Comparison of ENCODE assay signal across 6 worm cellular contexts in genomic region chrIV:9651234-9651633, ce11.
TF ChIP-seq lines count a peak whose summit lies in the region.

Gene chca-1, plus strand, starts transcription at chrIV:9651394.

TF ChIP-seq in whole organism, L1 larva, 84 proteins besides CTCF, POLR2A, EP300 and RAD21:
- TF ChIP-seq nhr-71 (tag; optimal IDR thresholded peaks at IDR 0.05; lab: Kevin White, UChicago) (peak; percentile 36), unc-62 (GFP tag; optimal IDR thresholded peaks at IDR 0.05; lab: Kevin White, UChicago) (no peak), nhr-20 (tag; optimal IDR thresholded peaks at IDR 0.05; lab: Kevin White, UChicago) (peak; percentile 2), nhr-90 (tag; optimal IDR thresholded peaks at IDR 0.05; lab: Kevin White, UChicago; ENCODE audit: poor library complexity) (peak; percentile 14), tlp-1 (tag; optimal IDR thresholded peaks at IDR 0.05; lab: Kevin White, UChicago) (peak; percentile 79), elt-2 (tag; optimal IDR thresholded peaks at IDR 0.05; lab: Kevin White, UChicago) (peak; percentile 94), mab-9 (GFP tag; IDR thresholded peaks at IDR 0.05; lab: Robert Waterston, UW) (no peak)

TF ChIP-seq in whole organism, L2 larva, 48 proteins besides CTCF, POLR2A, EP300 and RAD21 (continues in another document):
- no peak for TF ChIP-seq nhr-77 (tag; optimal IDR thresholded peaks at IDR 0.05; lab: Kevin White, UChicago)
- TF ChIP-seq lsy-2 (tag; optimal IDR thresholded peaks at IDR 0.05; lab: Kevin White, UChicago), result peak in 1 of 2 experiments; percentile 53
- TF ChIP-seq ZK546.5 (tag; optimal IDR thresholded peaks at IDR 0.05; lab: Kevin White, UChicago), result no peak
- TF ChIP-seq R02D3.7 (tag; optimal IDR thresholded peaks at IDR 0.05; lab: Kevin White, UChicago), result no peak
- no peak for TF ChIP-seq ama-1 (optimal IDR thresholded peaks at IDR 0.05; lab: Kevin White, UChicago)
- TF ChIP-seq nhr-25 (tag; optimal IDR thresholded peaks at IDR 0.05; lab: Kevin White, UChicago), result no peak
- TF ChIP-seq sem-4 (tag; optimal IDR thresholded peaks at IDR 0.05; lab: Kevin White, UChicago), result no peak
- peak; percentile 34 for TF ChIP-seq sma-9 (GFP tag; optimal IDR thresholded peaks at IDR 0.05; lab: Kevin White, UChicago)
- no peak for TF ChIP-seq sma-9 (tag; optimal IDR thresholded peaks at IDR 0.05; lab: Kevin White, UChicago)
- TF ChIP-seq ceh-82 (tag; optimal IDR thresholded peaks at IDR 0.05; lab: Kevin White, UChicago), result no peak
- TF ChIP-seq blmp-1 (tag; optimal IDR thresholded peaks at IDR 0.05; lab: Kevin White, UChicago; ENCODE audit: insufficient read depth), result no peak
- no peak for TF ChIP-seq Y55F3AM.14 (GFP tag; optimal IDR thresholded peaks at IDR 0.05; lab: Kevin White, UChicago)
- peak; percentile 75 for TF ChIP-seq nhr-129 (tag; optimal IDR thresholded peaks at IDR 0.05; lab: Kevin White, UChicago)
- no peak for TF ChIP-seq ceh-16 (tag; optimal IDR thresholded peaks at IDR 0.05; lab: Kevin White, UChicago)
- TF ChIP-seq F13H6.1 (tag; optimal IDR thresholded peaks at IDR 0.05; lab: Kevin White, UChicago), result no peak
- TF ChIP-seq crh-2 (tag; optimal IDR thresholded peaks at IDR 0.05; lab: Kevin White, UChicago), result peak; percentile 79
- no peak for TF ChIP-seq nhr-12 (tag; optimal IDR thresholded peaks at IDR 0.05; lab: Kevin White, UChicago)
- TF ChIP-seq mab-5 (tag; optimal IDR thresholded peaks at IDR 0.05; lab: Kevin White, UChicago), result no peak

TF ChIP-seq in whole organism, L3 larva, 47 proteins besides CTCF, POLR2A, EP300 and RAD21:
- TF ChIP-seq ZK546.5 (tag; optimal IDR thresholded peaks at IDR 0.05; lab: Kevin White, UChicago) (no peak), pqm-1 (tag; optimal IDR thresholded peaks at IDR 0.05; lab: Kevin White, UChicago) (peak; percentile 89), elt-2 (tag; optimal IDR thresholded peaks at IDR 0.05; lab: Kevin White, UChicago) (peak; percentile 97), skn-1 (tag; optimal IDR thresholded peaks at IDR 0.05; lab: Kevin White, UChicago) (peak; percentile 63), lin-39 (tag; optimal IDR thresholded peaks at IDR 0.05; lab: Kevin White, UChicago) (no peak), pha-4 (tag; optimal IDR thresholded peaks at IDR 0.05; lab: Kevin White, UChicago) (peak; percentile 9), zag-1 (tag; optimal IDR thresholded peaks at IDR 0.05; lab: Kevin White, UChicago) (no peak)

TF ChIP-seq in whole organism, L4 larva, 104 proteins besides CTCF, POLR2A, EP300 and RAD21 (continues in another document):
- TF ChIP-seq spr-1 (tag; optimal IDR thresholded peaks at IDR 0.05; lab: Kevin White, UChicago) (no peak), ztf-7 (tag; optimal IDR thresholded peaks at IDR 0.05; lab: Kevin White, UChicago) (peak; percentile 70), skn-1 (tag; optimal IDR thresholded peaks at IDR 0.05; lab: Kevin White, UChicago) (no peak), nhr-6 (tag; optimal IDR thresholded peaks at IDR 0.05; lab: Kevin White, UChicago) (peak; percentile 33), php-3 (GFP tag; IDR thresholded peaks at IDR 0.05; lab: Robert Waterston, UW) (peak; percentile 81), pqm-1 (tag; optimal IDR thresholded peaks at IDR 0.05; lab: Kevin White, UChicago) (peak; percentile 95), pha-4 (GFP tag; IDR thresholded peaks at IDR 0.05; lab: Robert Waterston, UW) (no peak), pha-4 (tag; optimal IDR thresholded peaks at IDR 0.05; lab: Kevin White, UChicago) (no peak), R02D3.7 (tag; optimal IDR thresholded peaks at IDR 0.05; lab: Kevin White, UChicago) (no peak), nhr-77 (tag; optimal IDR thresholded peaks at IDR 0.05; lab: Kevin White, UChicago) (no peak), T20F7.1 (GFP tag; optimal IDR thresholded peaks at IDR 0.05; lab: Kevin White, UChicago) (peak; percentile 14), mep-1 (tag; optimal IDR thresholded peaks at IDR 0.05; lab: Kevin White, UChicago) (peak; percentile 75), madf-9 (GFP tag; conservative IDR thresholded peaks at IDR 0.05; lab: Robert Waterston, UW) (no peak), hlh-11 (tag; optimal IDR thresholded peaks at IDR 0.05; lab: Kevin White, UChicago) (peak; percentile 75), dmd-6 (GFP tag; IDR thresholded peaks at IDR 0.05; lab: Robert Waterston, UW) (peak; percentile 88), lin-1 (GFP tag; IDR thresholded peaks at IDR 0.05; lab: Robert Waterston, UW) (peak; percentile 58; the same call in 1 of the 2 replicates), mdl-1 (tag; optimal IDR thresholded peaks at IDR 0.05; lab: Kevin White, UChicago) (peak in 1 of 2 experiments; percentile 16), zip-11 (GFP tag; IDR thresholded peaks at IDR 0.05; lab: Robert Waterston, UW) (no peak), nhr-102 (tag; optimal IDR thresholded peaks at IDR 0.05; lab: Kevin White, UChicago) (peak; percentile 65), nhr-28 (tag; optimal IDR thresholded peaks at IDR 0.05; lab: Kevin White, UChicago) (peak; percentile 41), jun-1 (tag; optimal IDR thresholded peaks at IDR 0.05; lab: Kevin White, UChicago) (no peak), nhr-48 (tag; optimal IDR thresholded peaks at IDR 0.05; lab: Kevin White, UChicago) (peak; percentile 77)

TF ChIP-seq in whole organism, late embryonic, 69 proteins besides CTCF, POLR2A, EP300 and RAD21:
- TF ChIP-seq pqm-1 (tag; optimal IDR thresholded peaks at IDR 0.05; lab: Kevin White, UChicago) (no peak), hlh-15 (tag; optimal IDR thresholded peaks at IDR 0.05; lab: Kevin White, UChicago) (no peak), elt-2 (tag; optimal IDR thresholded peaks at IDR 0.05; lab: Kevin White, UChicago) (peak; percentile 69), fkh-10 (GFP tag; optimal IDR thresholded peaks at IDR 0.05; lab: Kevin White, UChicago) (no peak), pat-9 (tag; optimal IDR thresholded peaks at IDR 0.05; lab: Kevin White, UChicago) (no peak)
TF ChIP-seq in whole organism, late embryonic: peak in this region for 1.

TF ChIP-seq in whole organism, young adult, 124 proteins besides CTCF, POLR2A, EP300 and RAD21:
- TF ChIP-seq lin-26 (GFP tag; IDR thresholded peaks at IDR 0.05; lab: Robert Waterston, UW) (no peak), nhr-80 (tag; optimal IDR thresholded peaks at IDR 0.05; lab: Kevin White, UChicago) (peak; percentile 93), let-607 (tag; optimal IDR thresholded peaks at IDR 0.05; lab: Kevin White, UChicago) (peak in 1 of 2 experiments; percentile 55), nfyb-1 (GFP tag; IDR thresholded peaks at IDR 0.05; lab: Robert Waterston, UW) (no peak), lin-54 (GFP tag; optimal IDR thresholded peaks at IDR 0.05; lab: Kevin White, UChicago) (no peak)
